Worm (Caenorhabditis elegans) whole organism, late embryonic: Measurements from ENCODE around the gene C06G4.6.

Experiments used
- C08G9.2 ChIP-seq: sonication (generic microtip); optimal IDR thresholded peaks from 2 replicates; lab custom pipeline; 2016; ENCODE audit warnings: mild to moderate bottlenecking, missing genetic modification characterization, moderate library complexity, missing compliant biosample characterization
- F13H6.1 ChIP-seq: sonication (generic microtip); optimal IDR thresholded peaks from 2 replicates; lab custom pipeline; 2016; ENCODE audit warnings: missing genetic modification characterization, missing compliant biosample characterization
- Y22D7AL.16 ChIP-seq: sonication (generic microtip); optimal IDR thresholded peaks from 2 replicates; lab custom pipeline; 2016; ENCODE audit warnings: missing genetic modification characterization, missing compliant biosample characterization
- ahr-1 ChIP-seq: sonication (generic microtip); optimal IDR thresholded peaks from 2 replicates; lab custom pipeline; 2016; ENCODE audit warnings: missing genetic modification characterization, missing compliant biosample characterization
- ama-1 ChIP-seq: fragments of 150-350 bp; optimal IDR thresholded peaks from 2 replicates; lab custom pipeline; 2014
- ceh-14 ChIP-seq: sonication (generic microtip); optimal IDR thresholded peaks from 2 replicates; lab custom pipeline; 2016; ENCODE audit warnings: missing genotype, missing genetic modification characterization, missing compliant biosample characterization
- ceh-18 ChIP-seq: sonication (generic microtip); optimal IDR thresholded peaks from 2 replicates; lab custom pipeline; 2016; ENCODE audit warnings: missing genetic modification characterization, missing compliant biosample characterization
- ceh-19 ChIP-seq: fragments of 200-800 bp; sonication (Bioruptor generic); optimal IDR thresholded peaks from 2 replicates; lab custom pipeline; 2018; ENCODE audit warnings: mild to moderate bottlenecking, missing genetic modification characterization, missing compliant biosample characterization
- ceh-31 ChIP-seq: sonication (generic microtip); optimal IDR thresholded peaks from 2 replicates; lab custom pipeline; 2016; ENCODE audit warnings: missing genetic modification characterization, missing compliant biosample characterization
- ceh-45 ChIP-seq: fragments of 200-800 bp; sonication (Bioruptor generic); IDR thresholded peaks from 2 replicates; pipeline ENCODE4 v1.3.6; 2022; ENCODE audit warnings: missing genetic modification reagents, missing genetic modification characterization, missing compliant biosample characterization
- dve-1 ChIP-seq: sonication (generic microtip); optimal IDR thresholded peaks from 2 replicates; lab custom pipeline; 2017; ENCODE audit warnings: antibody characterized with exemption, mild to moderate bottlenecking, missing genetic modification characterization, missing compliant biosample characterization
- elt-2 ChIP-seq: sonication (generic microtip); optimal IDR thresholded peaks from 2 replicates; lab custom pipeline; 2016; ENCODE audit warnings: missing genetic modification reagents, missing genetic modification characterization, missing compliant biosample characterization
- eyg-1 ChIP-seq: sonication (generic microtip); optimal IDR thresholded peaks from 2 replicates; lab custom pipeline; 2016; ENCODE audit warnings: missing genotype, missing genetic modification characterization, missing compliant biosample characterization
- fkh-10 ChIP-seq: fragments of 150-350 bp; optimal IDR thresholded peaks from 2 replicates; lab custom pipeline; 2014; ENCODE audit warnings: missing biosample characterization, missing genetic modification reagents, missing genetic modification characterization
- fkh-6 ChIP-seq: sonication (generic microtip); optimal IDR thresholded peaks from 2 replicates; lab custom pipeline; 2016; ENCODE audit warnings: missing genetic modification characterization, missing compliant biosample characterization
- hlh-15 ChIP-seq: sonication (generic microtip); optimal IDR thresholded peaks from 2 replicates; lab custom pipeline; 2016; ENCODE audit warnings: missing genetic modification characterization, missing compliant biosample characterization
- hlh-30 ChIP-seq: sonication (generic microtip); optimal IDR thresholded peaks from 2 replicates; lab custom pipeline; 2017; ENCODE audit warnings: antibody characterized with exemption, missing genetic modification characterization, missing compliant biosample characterization; ENCODE audit not compliant: insufficient read depth
- madf-2 ChIP-seq: sonication (generic microtip); optimal IDR thresholded peaks from 2 replicates; lab custom pipeline; 2017; ENCODE audit warnings: missing genetic modification characterization, missing compliant biosample characterization
- mec-3 ChIP-seq: sonication (generic microtip); optimal IDR thresholded peaks from 2 replicates; lab custom pipeline; 2016; ENCODE audit warnings: borderline replicate concordance, missing genetic modification characterization, missing compliant biosample characterization
- nfya-1 ChIP-seq: sonication (generic microtip); optimal IDR thresholded peaks from 2 replicates; lab custom pipeline; 2017; ENCODE audit warnings: missing genetic modification characterization, mild to moderate bottlenecking, missing compliant biosample characterization, antibody characterized with exemption, moderate library complexity
- nhr-11 ChIP-seq: fragments of 150-350 bp; optimal IDR thresholded peaks from 2 replicates; lab custom pipeline; 2014; ENCODE audit warnings: missing biosample characterization, missing genetic modification characterization
- npax-4 ChIP-seq: sonication (generic microtip); optimal IDR thresholded peaks from 2 replicates; lab custom pipeline; 2016; ENCODE audit warnings: missing genetic modification characterization, missing compliant biosample characterization
- odd-2 ChIP-seq: sonication (generic microtip); optimal IDR thresholded peaks from 2 replicates; lab custom pipeline; 2017; ENCODE audit warnings: antibody characterized with exemption, mild to moderate bottlenecking, missing genetic modification characterization, missing compliant biosample characterization
- pag-3 ChIP-seq: sonication (generic microtip); optimal IDR thresholded peaks from 2 replicates; lab custom pipeline; 2016; ENCODE audit warnings: missing compliant biosample characterization, missing genetic modification characterization, borderline replicate concordance
- pat-9 ChIP-seq: fragments of 200-800 bp; sonication (Bioruptor generic); optimal IDR thresholded peaks from 2 replicates; lab custom pipeline; 2018; ENCODE audit warnings: mild to moderate bottlenecking, missing genetic modification characterization, moderate library complexity, missing compliant biosample characterization
- pha-2 ChIP-seq: sonication (generic microtip); optimal IDR thresholded peaks from 2 replicates; lab custom pipeline; 2017; ENCODE audit warnings: mild to moderate bottlenecking, missing genetic modification characterization, missing compliant biosample characterization
- pha-4 ChIP-seq: fragments of 150-350 bp; optimal IDR thresholded peaks from 2 replicates; lab custom pipeline; 2018; ENCODE audit warnings: missing biosample characterization, missing genetic modification reagents, missing genetic modification characterization
- sox-4 ChIP-seq: sonication (generic microtip); optimal IDR thresholded peaks from 2 replicates; lab custom pipeline; 2017; ENCODE audit warnings: mild to moderate bottlenecking, missing genetic modification characterization, inconsistent platforms, missing compliant biosample characterization
- tbx-2 ChIP-seq: sonication (generic microtip); optimal IDR thresholded peaks from 2 replicates; lab custom pipeline; 2016; ENCODE audit warnings: missing genetic modification characterization, missing compliant biosample characterization
- ttx-3 ChIP-seq: sonication (generic microtip); optimal IDR thresholded peaks from 2 replicates; lab custom pipeline; 2016; ENCODE audit warnings: missing genetic modification reagents, missing genetic modification characterization, missing compliant biosample characterization
- unc-42 ChIP-seq: sonication (generic microtip); optimal IDR thresholded peaks from 2 replicates; lab custom pipeline; 2016; ENCODE audit warnings: missing genotype, missing genetic modification characterization, missing compliant biosample characterization
- unc-55 ChIP-seq: sonication (generic microtip); optimal IDR thresholded peaks from 2 replicates; lab custom pipeline; 2017; ENCODE audit warnings: missing biosample characterization, missing genetic modification reagents, missing genetic modification characterization
- unc-86 ChIP-seq: sonication (generic microtip); optimal IDR thresholded peaks from 2 replicates; lab custom pipeline; 2016; ENCODE audit warnings: missing genetic modification characterization, missing compliant biosample characterization
- zip-5 ChIP-seq: sonication (generic microtip); optimal IDR thresholded peaks from 2 replicates; lab custom pipeline; 2016; ENCODE audit warnings: missing genetic modification characterization, missing compliant biosample characterization
- ztf-16 ChIP-seq: sonication (generic microtip); optimal IDR thresholded peaks from 2 replicates; lab custom pipeline; 2017; ENCODE audit warnings: missing genetic modification characterization, missing compliant biosample characterization

Gene C06G4.6

ce11 chrIII:7972061-7972460, 32.1 kb upstream of the C06G4.6 start, which contains the start of gene F54H12.5:
TSS of gene F54H12.5 (minus strand) at chrIII:7972161.
- TF ChIP-seq ahr-1 (tag; lab: Kevin White, UChicago) (no peak), madf-2 (no peak), npax-4 (tag; lab: Kevin White, UChicago) (no peak), ama-1 (lab: Kevin White, UChicago) (no peak), F13H6.1 (tag; lab: Kevin White, UChicago) (no peak), unc-86 (tag; lab: Kevin White, UChicago) (no peak), ceh-45 (no peak), fkh-10 (GFP tag; lab: Kevin White, UChicago) (no peak)

- TF ChIP-seq pha-4 (tag; lab: Kevin White, UChicago) (no peak), ceh-45 (no peak), ceh-31 (tag; lab: Kevin White, UChicago) (no peak), fkh-6 (no peak), sox-4 (no peak), hlh-15 (tag; lab: Kevin White, UChicago) (no peak), C08G9.2 (tag; lab: Kevin White, UChicago) (no peak), ttx-3 (no peak), unc-42 (tag; lab: Kevin White, UChicago) (no peak), pha-2 (no peak), ceh-19 (GFP tag; lab: Kevin White, UChicago) (no peak), eyg-1 (tag; lab: Kevin White, UChicago) (no peak), unc-86 (tag; lab: Kevin White, UChicago) (no peak), pag-3 (tag; lab: Kevin White, UChicago) (no peak)
- TF ChIP-seq, all 69 proteins: peak for 0
These were observed 31.5 kb upstream of the C06G4.6 start for ce11 chrIII:7972687-7973086.

- no peak for TF ChIP-seq mec-3 (tag; lab: Kevin White, UChicago)
- peak; percentile 41 for TF ChIP-seq tbx-2 (tag; lab: Kevin White, UChicago)
- TF ChIP-seq dve-1: peak; percentile 11
- peak; percentile 25 for TF ChIP-seq ceh-18
- peak; percentile 37 for TF ChIP-seq hlh-30 (tag; lab: Kevin White, UChicago)
- TF ChIP-seq nfya-1 (tag; lab: Kevin White, UChicago): peak; percentile 61
- peak; percentile 3 for TF ChIP-seq unc-55 (GFP tag; lab: Kevin White, UChicago)
- TF ChIP-seq ceh-14: no peak
- TF ChIP-seq ceh-31 (tag; lab: Kevin White, UChicago): peak; percentile 55
- TF ChIP-seq pat-9 (tag; lab: Kevin White, UChicago): peak; percentile 29
- no peak for TF ChIP-seq ztf-16 (tag; lab: Kevin White, UChicago)
- peak; percentile 6 for TF ChIP-seq unc-86 (tag; lab: Kevin White, UChicago)
- TF ChIP-seq Y22D7AL.16 (tag; lab: Kevin White, UChicago): no peak
- TF ChIP-seq unc-42 (tag; lab: Kevin White, UChicago): peak; percentile 62
- no peak for TF ChIP-seq odd-2
- no peak for TF ChIP-seq zip-5 (tag; lab: Kevin White, UChicago)
- TF ChIP-seq elt-2 (tag; lab: Kevin White, UChicago): peak; percentile 25
These were observed 30.9 kb upstream of the C06G4.6 start, which contains the start of the genes eef-1B.1 and aco-2 for ce11 chrIII:7973201-7973767. TSS of gene eef-1B.1 (minus strand) at chrIII:7973386. TSS of gene aco-2 (plus strand) at chrIII:7973717.

ce11 chrIII:7973968-7974607, 30.1 kb upstream of the C06G4.6 start:
- no peak for TF ChIP-seq nhr-11 (tag; lab: Kevin White, UChicago)
- no peak for TF ChIP-seq pat-9 (tag; lab: Kevin White, UChicago)
- TF ChIP-seq ztf-16 (tag; lab: Kevin White, UChicago): no peak
